Worm (Caenorhabditis elegans) whole organism, mixed stage, embryonic: Measurements from ENCODE around the gene gtf-2E2.

Source experiments
- nhr-237 ChIP-seq: fragments of 150-350 bp; optimal IDR thresholded peaks from 2 replicates; lab custom pipeline; 2014; ENCODE audit warnings: missing biosample characterization, missing genetic modification characterization
- unc-62 ChIP-seq: fragments of 150-350 bp; optimal IDR thresholded peaks from 2 replicates; lab custom pipeline; 2014; ENCODE audit warnings: missing biosample characterization, missing genetic modification reagents, missing genetic modification characterization

- TF ChIP-seq unc-62 (GFP tag; lab: Kevin White, UChicago), result no peak
- TF ChIP-seq nhr-237 (tag; lab: Kevin White, UChicago), result no peak
Measured at ce11 chrII:11535924-11536323, 6.4 kb downstream of the gtf-2E2 start.
